Worm (Caenorhabditis elegans): Measurements from ENCODE around the gene D1086.18.
A peak's percentile ranks its signal among the peaks of the same experiment; 100 is the strongest.
"Not testable (repeated sequence)": the region's sequence is repeated elsewhere in the genome, so short reads cannot be mapped to it uniquely, and the experiment has no call there.

Gene D1086.18

DNA sequence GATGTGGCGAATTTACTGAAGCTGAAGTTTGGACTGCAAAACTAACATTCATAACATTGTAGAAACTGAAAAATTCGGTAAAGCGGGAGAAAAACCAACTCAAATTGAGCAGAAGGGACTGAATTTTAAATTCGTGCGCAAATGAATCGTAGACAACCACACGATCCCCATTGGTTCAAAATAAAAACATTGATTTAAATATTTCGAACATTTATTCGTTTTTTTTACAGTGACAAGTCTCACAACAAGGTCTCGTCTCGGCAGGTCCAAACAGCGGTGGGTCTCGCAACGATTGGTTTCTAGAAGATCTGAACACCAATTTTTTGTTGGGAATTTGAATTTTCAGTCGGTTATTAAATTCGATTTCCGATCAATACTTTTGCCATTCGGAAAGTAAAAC lies at the start of gene D1086.18:
Gene D1086.18, plus strand, starts transcription at position 301 of the 400 bp plus-strand sequence.
- TF ChIP-seq nfya-1 (tag; optimal IDR thresholded peaks at IDR 0.05; ENCODE audit: insufficient read depth) (no peak), elt-3 (tag; optimal IDR thresholded peaks at IDR 0.05) (no peak), eor-1 (tag; optimal IDR thresholded peaks at IDR 0.05) (no peak), tbx-2 (tag; optimal IDR thresholded peaks at IDR 0.05) (no peak), nhr-12 (tag; optimal IDR thresholded peaks at IDR 0.05) (no peak), nhr-25 (tag; optimal IDR thresholded peaks at IDR 0.05) (no peak)

DNA sequence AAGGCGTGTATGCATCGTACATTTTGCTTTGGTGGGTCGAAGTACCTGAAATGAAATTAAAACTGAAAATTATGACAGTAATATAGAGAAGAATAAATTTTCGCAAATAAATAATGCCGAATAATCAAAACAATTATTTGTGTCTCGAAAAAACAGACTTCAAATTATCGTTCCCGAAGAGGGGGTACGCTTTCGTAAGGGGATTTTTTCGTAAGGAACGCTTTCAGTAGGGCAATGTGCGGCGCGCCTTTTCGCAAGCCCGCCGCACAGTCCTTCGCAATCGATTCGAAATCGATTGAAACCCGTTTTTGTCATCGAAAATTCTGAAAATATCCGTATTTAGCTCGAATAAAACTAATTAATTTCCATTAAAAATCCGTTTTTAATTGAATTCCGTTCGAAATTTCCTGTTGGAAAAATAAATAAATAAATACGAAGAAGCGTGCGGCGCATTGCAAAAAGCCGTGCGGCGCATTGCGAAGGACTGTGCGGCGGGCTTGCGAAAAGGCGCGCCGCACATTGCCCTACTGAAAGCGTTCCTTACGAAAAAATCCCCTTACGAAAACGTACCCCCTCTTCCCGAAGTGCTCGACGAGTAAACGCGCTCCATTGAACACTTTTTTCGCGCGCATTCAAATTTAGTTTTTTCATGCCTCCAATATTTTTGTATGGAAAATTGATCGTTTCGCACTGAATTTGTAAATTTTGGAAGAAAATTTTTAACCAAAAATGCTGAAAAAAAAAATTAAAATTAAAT lies 47.2 kb upstream of the D1086.18 start, which contains the start of gene vps-39:
Gene vps-39, minus strand, starts transcription at position 51 of the 757 bp plus-strand sequence.
- TF ChIP-seq nhr-43 (tag; optimal IDR thresholded peaks at IDR 0.05; ENCODE audit: poor library complexity, severe bottlenecking) (peak; percentile 20), lin-15B (tag; optimal IDR thresholded peaks at IDR 0.05) (peak; percentile 28), R02D3.7 (tag; optimal IDR thresholded peaks at IDR 0.05) (peak; percentile 50), hmg-11 (tag; optimal IDR thresholded peaks at IDR 0.05) (peak; percentile 49), elt-2 (tag; optimal IDR thresholded peaks at IDR 0.05) (peak; percentile 24)

ce11 chrV:14049274-14049673 lies 36.4 kb upstream of the D1086.18 start, which contains the start of gene F58D12.1:
Gene F58D12.1 (plus strand): TSS chrV:14049574.
- not testable (repeated sequence) for TF ChIP-seq nhr-23, nhr-25, mdl-1 (tag; optimal IDR thresholded peaks at IDR 0.05)

DNA sequence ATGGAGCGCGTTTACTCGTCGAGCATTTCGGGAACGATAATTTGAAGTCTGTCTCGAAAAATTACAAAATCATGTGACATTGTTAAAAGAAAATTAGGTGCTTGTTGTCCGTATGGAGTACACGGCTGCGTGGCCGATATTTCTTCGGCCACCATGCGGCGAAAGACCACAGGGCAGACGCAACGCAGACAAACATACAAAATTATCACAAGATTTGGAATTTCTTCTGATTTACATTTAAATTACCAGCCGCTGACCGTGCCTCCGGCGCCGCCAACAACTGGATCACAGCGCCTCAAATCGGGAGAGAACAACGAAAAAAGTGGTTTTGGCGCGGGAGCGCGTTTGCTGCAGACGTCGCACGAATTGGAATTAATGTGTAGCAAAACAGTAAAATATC lies 30.6 kb upstream of the D1086.18 start:
- TF ChIP-seq snpc-4 (tag; optimal IDR thresholded peaks at IDR 0.05) = peak; percentile 93
- peak; percentile 35 for TF ChIP-seq egl-5 (tag; optimal IDR thresholded peaks at IDR 0.05)
- TF ChIP-seq nhr-76 (tag; optimal IDR thresholded peaks at IDR 0.05) = peak; percentile 10
- TF ChIP-seq lsy-12 (tag; optimal IDR thresholded peaks at IDR 0.05) = peak; percentile 94
- TF ChIP-seq nhr-25 (tag; optimal IDR thresholded peaks at IDR 0.05) = peak; percentile 96
- peak; percentile 25 for TF ChIP-seq mdl-1 (tag; optimal IDR thresholded peaks at IDR 0.05)
- peak; percentile 97 for TF ChIP-seq nhr-23 (tag; optimal IDR thresholded peaks at IDR 0.05)
- TF ChIP-seq unc-62 (GFP tag; optimal IDR thresholded peaks at IDR 0.05) = peak; percentile 39
- TF ChIP-seq elt-1 (tag; optimal IDR thresholded peaks at IDR 0.05) = peak; percentile 52
- peak; percentile 75 for TF ChIP-seq ceh-82 (tag; optimal IDR thresholded peaks at IDR 0.05)
- TF ChIP-seq pha-4 (tag; optimal IDR thresholded peaks at IDR 0.05) = peak; percentile 77
- TF ChIP-seq jun-1 (tag; optimal IDR thresholded peaks at IDR 0.05) = peak; percentile 87
- TF ChIP-seq tbx-2 (tag; optimal IDR thresholded peaks at IDR 0.05) = peak; percentile 90
- TF ChIP-seq skn-1 (tag; optimal IDR thresholded peaks at IDR 0.05) = peak; percentile 18
- peak; percentile 94 for TF ChIP-seq lin-39 (tag; optimal IDR thresholded peaks at IDR 0.05)
- TF ChIP-seq nhr-28 (tag; optimal IDR thresholded peaks at IDR 0.05) = peak; percentile 41
- peak; percentile 28 for TF ChIP-seq ztf-4 (tag; optimal IDR thresholded peaks at IDR 0.05)
- TF ChIP-seq eor-1 (tag; optimal IDR thresholded peaks at IDR 0.05) = peak in 1 of 2 experiments; percentile 23
- peak; percentile 77 for TF ChIP-seq elt-2 (tag; optimal IDR thresholded peaks at IDR 0.05)
- peak; percentile 87 for TF ChIP-seq nfya-1 (tag; optimal IDR thresholded peaks at IDR 0.05; ENCODE audit: insufficient read depth)
- TF ChIP-seq nhr-43 (tag; optimal IDR thresholded peaks at IDR 0.05; ENCODE audit: poor library complexity, severe bottlenecking) = peak; percentile 98
- TF ChIP-seq nhr-77 (tag; optimal IDR thresholded peaks at IDR 0.05) = peak; percentile 39
- TF ChIP-seq ceh-28 (tag; optimal IDR thresholded peaks at IDR 0.05) = peak; percentile 86
- TF ChIP-seq egl-27 (tag; optimal IDR thresholded peaks at IDR 0.05) = peak; percentile 16
- peak; percentile 65 for TF ChIP-seq pqm-1 (tag; optimal IDR thresholded peaks at IDR 0.05)
- peak; percentile 80 for TF ChIP-seq R02D3.7 (tag; optimal IDR thresholded peaks at IDR 0.05)
- peak; percentile 50 for TF ChIP-seq fkh-10 (GFP tag; optimal IDR thresholded peaks at IDR 0.05)
- TF ChIP-seq lin-15B (tag; optimal IDR thresholded peaks at IDR 0.05) = peak; percentile 82

- no peak for TF ChIP-seq ceh-28 (tag; optimal IDR thresholded peaks at IDR 0.05)
- TF ChIP-seq unc-62 (GFP tag; optimal IDR thresholded peaks at IDR 0.05) = no peak
- no peak for TF ChIP-seq daf-12 (tag; optimal IDR thresholded peaks at IDR 0.05)
- no peak for TF ChIP-seq nhr-23 (tag; optimal IDR thresholded peaks at IDR 0.05)
- no peak for TF ChIP-seq nhr-76 (tag; optimal IDR thresholded peaks at IDR 0.05)
- TF ChIP-seq nhr-11 (tag; optimal IDR thresholded peaks at IDR 0.05) = no peak
- no peak for TF ChIP-seq ztf-4 (tag; optimal IDR thresholded peaks at IDR 0.05)
- TF ChIP-seq lin-39 (tag; optimal IDR thresholded peaks at IDR 0.05) = no peak
- no peak for TF ChIP-seq snpc-4 (tag; optimal IDR thresholded peaks at IDR 0.05)
- no peak for TF ChIP-seq egl-5 (tag; optimal IDR thresholded peaks at IDR 0.05)
- TF ChIP-seq fkh-10 (GFP tag; optimal IDR thresholded peaks at IDR 0.05) = no peak
- no peak for TF ChIP-seq eor-1 (tag; optimal IDR thresholded peaks at IDR 0.05)
- TF ChIP-seq nhr-237 (tag; optimal IDR thresholded peaks at IDR 0.05) = no peak
These were observed 28.1 kb upstream of the D1086.18 start, which contains the start of gene F58D12.3 for ce11 chrV:14057540-14057939. Gene F58D12.3 (plus strand): TSS chrV:14057840.
